Fruit fly (Drosophila melanogaster): Measurements from ENCODE around the gene Sfp33A3.
A peak's percentile ranks its signal among the peaks of the same experiment; 100 is the strongest.

DNA sequence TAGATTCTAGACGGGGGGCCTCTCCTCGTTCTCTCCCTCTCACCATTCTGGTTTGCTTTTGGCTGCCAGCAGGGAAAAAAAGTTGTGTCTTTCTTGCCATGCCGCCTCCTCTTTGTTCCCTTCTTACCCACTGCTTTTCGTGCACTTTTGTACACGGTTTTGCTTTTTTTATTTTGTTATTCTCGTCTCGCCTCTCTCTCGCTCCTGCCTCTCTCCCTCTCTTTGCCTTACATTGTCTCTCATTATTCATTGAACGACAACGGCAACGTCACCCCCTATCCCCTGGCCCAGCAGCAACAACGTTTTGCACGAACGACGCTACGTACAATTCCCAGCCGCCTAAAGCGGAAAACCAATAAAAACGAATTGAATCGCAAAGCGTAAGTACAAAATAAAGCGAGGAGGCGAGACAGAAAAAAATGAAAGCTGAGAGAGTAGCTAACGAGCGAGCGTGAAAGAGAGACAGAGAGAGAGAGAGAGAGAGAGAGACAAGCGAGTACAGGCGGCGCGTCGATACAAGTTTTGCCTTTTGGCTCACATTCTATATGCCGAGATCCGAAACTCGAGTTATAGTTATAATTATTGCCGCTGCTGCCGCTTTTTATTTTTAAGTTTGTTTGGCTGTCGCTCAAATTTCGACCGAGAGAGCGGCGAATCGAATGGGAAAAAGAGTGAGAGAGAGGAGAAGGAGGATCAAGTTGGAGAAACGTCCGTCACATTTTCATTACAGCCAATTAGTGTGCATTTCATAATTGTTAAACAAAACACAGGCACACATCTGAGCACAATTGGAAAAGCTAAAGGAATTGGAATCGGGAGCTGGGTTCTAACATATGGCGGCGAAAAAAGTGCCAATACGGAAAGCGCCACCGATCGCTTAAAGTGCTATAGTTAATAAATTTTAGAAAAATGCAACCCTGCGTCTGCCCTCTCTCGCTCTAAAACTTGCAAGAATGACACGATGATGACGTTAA lies 32.7 kb upstream of the Sfp33A3 start:
- TF ChIP-seq Hr96 (GFP tag; optimal IDR thresholded peaks at IDR 0.05) (peak; percentile 66), Crg-1 (GFP tag; optimal IDR thresholded peaks at IDR 0.05) (no peak), Mnt (GFP tag; optimal IDR thresholded peaks at IDR 0.05) (peak; percentile 78), CG14711 (tag; optimal IDR thresholded peaks at IDR 0.05) (peak; percentile 28)

Measured in whole organism, adult.